Fruit fly (Drosophila melanogaster) whole organism, embryonic: ENCODE results near the gene wdb.

Experiments
- Atf6 ChIP-seq: fragments of 200-800 bp; sonication (Bioruptor generic); IDR thresholded peaks from 2 replicates; pipeline ENCODE4 v1.3.6; 2022; ENCODE audit warnings: missing biosample characterization, missing genetic modification characterization
- B-H1 ChIP-seq: fragments of 200-800 bp; sonication (Bioruptor generic); IDR thresholded peaks from 3 replicates; pipeline ENCODE4 v1.3.6; 2022; ENCODE audit warnings: missing biosample characterization, missing genetic modification characterization
- BtbVII ChIP-seq: fragments of 200-800 bp; sonication (Bioruptor generic); optimal IDR thresholded peaks from 3 replicates; lab custom pipeline; 2017; ENCODE audit warnings: missing biosample characterization, mild to moderate bottlenecking, missing genetic modification characterization
- CG10147 ChIP-seq: fragments of 200-800 bp; sonication (Bioruptor generic); optimal IDR thresholded peaks from 2 replicates; lab custom pipeline; 2019; ENCODE audit warnings: missing biosample characterization, mild to moderate bottlenecking, missing genetic modification characterization, moderate library complexity
- CG10321 ChIP-seq: fragments of 200-800 bp; sonication (Bioruptor generic); IDR thresholded peaks from 2 replicates; pipeline ENCODE4 v1.3.6; 2022; ENCODE audit warnings: missing biosample characterization, missing genetic modification characterization
- CG11560 ChIP-seq: fragments of 200-800 bp; sonication (Bioruptor generic); IDR thresholded peaks from 3 replicates; pipeline ENCODE4 v1.3.6; 2022; ENCODE audit warnings: missing biosample characterization, missing genetic modification characterization
- CG11695 ChIP-seq: fragments of 200-800 bp; sonication (Bioruptor generic); IDR thresholded peaks from 3 replicates; pipeline ENCODE4 v1.3.6; 2022; ENCODE audit warnings: missing biosample characterization, missing genetic modification characterization
- CG12219 ChIP-seq: fragments of 200-800 bp; sonication (Bioruptor generic); optimal IDR thresholded peaks from 3 replicates; lab custom pipeline; 2018; ENCODE audit warnings: missing biosample characterization, mild to moderate bottlenecking, missing genetic modification characterization
- CG12299 ChIP-seq: fragments of 200-800 bp; sonication (Bioruptor generic); optimal IDR thresholded peaks from 2 replicates; lab custom pipeline; 2018; ENCODE audit warnings: missing biosample characterization, mild to moderate bottlenecking, missing genetic modification characterization
- CG14441 ChIP-seq: fragments of 200-800 bp; sonication (Bioruptor generic); IDR thresholded peaks from 2 replicates; pipeline ENCODE4 v1.3.6; 2022; ENCODE audit warnings: missing biosample characterization, missing genetic modification characterization
- CG17612 ChIP-seq: fragments of 200-800 bp; sonication (Bioruptor generic); IDR thresholded peaks from 2 replicates; pipeline ENCODE4 v1.3.6; 2022; ENCODE audit warnings: missing biosample characterization, missing genetic modification characterization
- CG17912 ChIP-seq: fragments of 200-800 bp; sonication (Bioruptor generic); optimal IDR thresholded peaks from 2 replicates; lab custom pipeline; 2018; ENCODE audit warnings: missing biosample characterization, mild to moderate bottlenecking, missing genetic modification characterization
- CG3163 ChIP-seq: fragments of 200-800 bp; sonication (Bioruptor generic); optimal IDR thresholded peaks from 3 replicates; lab custom pipeline; 2016; ENCODE audit warnings: missing biosample characterization, missing genetic modification characterization
- CG34422 ChIP-seq: fragments of 200-800 bp; sonication (Bioruptor generic); IDR thresholded peaks from 3 replicates; pipeline ENCODE4 v1.3.6; 2022; ENCODE audit warnings: missing biosample characterization, missing genetic modification characterization
- CG4404 ChIP-seq: fragments of 200-800 bp; sonication (Bioruptor generic); IDR thresholded peaks from 2 replicates; pipeline ENCODE4 v1.3.6; 2022; ENCODE audit warnings: missing biosample characterization, missing genetic modification characterization
- CG4854 ChIP-seq: fragments of 200-800 bp; sonication (Bioruptor generic); optimal IDR thresholded peaks from 2 replicates; lab custom pipeline; 2016; ENCODE audit warnings: missing biosample characterization, missing genetic modification characterization, inconsistent platforms
- CG6791 ChIP-seq: fragments of 200-800 bp; sonication (Bioruptor generic); IDR thresholded peaks from 3 replicates; pipeline ENCODE4 v1.3.6; 2022; ENCODE audit warnings: missing biosample characterization, missing genetic modification characterization; ENCODE audit not compliant: partially characterized antibody
- CG7786 ChIP-seq: fragments of 200-800 bp; sonication (Bioruptor generic); optimal IDR thresholded peaks from 2 replicates; lab custom pipeline; 2016; ENCODE audit warnings: missing biosample characterization, missing genetic modification characterization
- CG8281 ChIP-seq: fragments of 200-800 bp; sonication (Bioruptor generic); optimal IDR thresholded peaks from 2 replicates; lab custom pipeline; 2018; ENCODE audit warnings: missing biosample characterization, mild to moderate bottlenecking, missing genetic modification characterization, moderate library complexity
- CG8388 ChIP-seq: fragments of 200-800 bp; sonication (Bioruptor generic); optimal IDR thresholded peaks from 2 replicates; lab custom pipeline; 2019; ENCODE audit warnings: missing biosample characterization, mild to moderate bottlenecking, missing genetic modification characterization, moderate library complexity
- Gug ChIP-seq: fragments of 200-800 bp; sonication (Bioruptor generic); IDR thresholded peaks from 4 replicates; pipeline ENCODE4 v1.3.6; 2022; ENCODE audit warnings: missing biosample characterization, missing genetic modification characterization
- Hr51 ChIP-seq, 2 experiments: fragments of 200-800 bp; sonication (Bioruptor generic); optimal IDR thresholded peaks; 2 replicates in 1 of 2; 3 replicates in 1 of 2; lab custom pipeline; 2016 to 2018; ENCODE audit warnings: missing biosample characterization in 2 of 2, missing genetic modification characterization in 2 of 2, mild to moderate bottlenecking in 1 of 2, moderate library complexity in 1 of 2
- Kr ChIP-seq: fragments of 200-800 bp; sonication (Bioruptor generic); optimal IDR thresholded peaks from 2 replicates; lab custom pipeline; 2017; ENCODE audit warnings: missing biosample characterization, mild to moderate bottlenecking, missing genetic modification characterization
- Med ChIP-seq: fragments of 200-800 bp; sonication (Bioruptor generic); peaks from one replicate; lab custom pipeline; 2016; ENCODE audit warnings: missing biosample characterization, missing genetic modification characterization, mild to moderate bottlenecking, inconsistent platforms, moderate library complexity
- NC2β ChIP-seq: fragments of 200-800 bp; sonication (Bioruptor generic); optimal IDR thresholded peaks from 2 replicates; lab custom pipeline; 2016; ENCODE audit warnings: missing biosample characterization, missing genetic modification characterization
- Optix ChIP-seq: fragments of 200-800 bp; sonication (Bioruptor generic); IDR thresholded peaks from 3 replicates; pipeline ENCODE4 v1.3.6; 2022; ENCODE audit warnings: missing biosample characterization, missing genetic modification characterization
- Rx ChIP-seq: fragments of 200-800 bp; sonication (Bioruptor generic); IDR thresholded peaks from 2 replicates; pipeline ENCODE4 v1.3.6; 2022; ENCODE audit warnings: missing biosample characterization, missing genetic modification characterization
- TFAM ChIP-seq: fragments of 200-800 bp; sonication (Bioruptor generic); optimal IDR thresholded peaks from 2 replicates; lab custom pipeline; 2017; ENCODE audit warnings: missing biosample characterization, missing genetic modification characterization, inconsistent platforms
- Usf ChIP-seq: fragments of 200-800 bp; sonication (Bioruptor generic); optimal IDR thresholded peaks from 2 replicates; lab custom pipeline; 2017; ENCODE audit warnings: missing genotype, missing biosample characterization, missing genetic modification characterization
- YL-1 ChIP-seq: fragments of 200-800 bp; sonication (Bioruptor generic); optimal IDR thresholded peaks from 3 replicates; lab custom pipeline; 2017; ENCODE audit warnings: missing biosample characterization, mild to moderate bottlenecking, missing genetic modification characterization
- ap ChIP-seq: fragments of 200-800 bp; sonication (Bioruptor generic); IDR thresholded peaks from 2 replicates; pipeline ENCODE4 v1.3.6; 2022; ENCODE audit warnings: missing biosample characterization, missing genetic modification characterization
- caup ChIP-seq: fragments of 200-800 bp; sonication (Bioruptor generic); optimal IDR thresholded peaks from 3 replicates; lab custom pipeline; 2017; ENCODE audit warnings: missing biosample characterization, mild to moderate bottlenecking, missing genetic modification characterization, moderate library complexity; ENCODE audit not compliant: severe bottlenecking
- corto ChIP-seq: fragments of 200-800 bp; sonication (Bioruptor generic); optimal IDR thresholded peaks from 2 replicates; lab custom pipeline; 2016; ENCODE audit warnings: missing biosample characterization, mild to moderate bottlenecking, missing genetic modification characterization, moderate library complexity
- dmrt99B ChIP-seq: fragments of 200-800 bp; sonication (Bioruptor generic); optimal IDR thresholded peaks from 2 replicates; lab custom pipeline; 2018; ENCODE audit warnings: missing biosample characterization, mild to moderate bottlenecking, missing genetic modification characterization, moderate library complexity
- fd102C ChIP-seq: fragments of 200-800 bp; sonication (Bioruptor generic); optimal IDR thresholded peaks from 2 replicates; lab custom pipeline; 2018; ENCODE audit warnings: missing biosample characterization, mild to moderate bottlenecking, missing genetic modification characterization, moderate library complexity
- fd96Cb ChIP-seq: fragments of 200-800 bp; sonication (Bioruptor generic); optimal IDR thresholded peaks from 2 replicates; lab custom pipeline; 2018; ENCODE audit warnings: missing biosample characterization, mild to moderate bottlenecking, missing genetic modification characterization, moderate library complexity
- ftz-f1 ChIP-seq: fragments of 200-800 bp; sonication (Bioruptor generic); optimal IDR thresholded peaks from 2 replicates; lab custom pipeline; 2016; ENCODE audit warnings: missing biosample characterization, missing genetic modification characterization
- gce ChIP-seq: fragments of 200-800 bp; sonication (Bioruptor generic); IDR thresholded peaks from 3 replicates; pipeline ENCODE4 v1.3.6; 2022; ENCODE audit warnings: missing biosample characterization, missing genetic modification characterization
- gcm2 ChIP-seq: fragments of 200-800 bp; sonication (Bioruptor generic); optimal IDR thresholded peaks from 2 replicates; lab custom pipeline; 2016; ENCODE audit warnings: missing biosample characterization, missing genetic modification characterization
- h ChIP-seq: fragments of >200 bp; optimal IDR thresholded peaks from 2 replicates; lab custom pipeline; 2017
- ind ChIP-seq: fragments of 200-800 bp; sonication (Bioruptor generic); optimal IDR thresholded peaks from 3 replicates; lab custom pipeline; 2016; ENCODE audit warnings: missing biosample characterization, missing genetic modification characterization
- mirr ChIP-seq: fragments of 200-800 bp; sonication (Bioruptor generic); optimal IDR thresholded peaks from 3 replicates; lab custom pipeline; 2018; ENCODE audit warnings: missing biosample characterization, mild to moderate bottlenecking, missing genetic modification characterization
- mld ChIP-seq: fragments of 200-800 bp; sonication (Bioruptor generic); IDR thresholded peaks from 3 replicates; pipeline ENCODE4 v1.3.6; 2022; ENCODE audit warnings: missing biosample characterization, missing genetic modification characterization; ENCODE audit not compliant: partially characterized antibody
- nmo ChIP-seq: fragments of 200-800 bp; sonication (Bioruptor generic); optimal IDR thresholded peaks from 2 replicates; lab custom pipeline; 2018; ENCODE audit warnings: missing biosample characterization, mild to moderate bottlenecking, missing genetic modification characterization, moderate library complexity
- pho ChIP-seq: fragments of 200-800 bp; sonication (Bioruptor generic); optimal IDR thresholded peaks from 2 replicates; lab custom pipeline; 2016; ENCODE audit warnings: missing biosample characterization, missing genetic modification characterization
- phol ChIP-seq: fragments of 200-800 bp; sonication (Bioruptor generic); optimal IDR thresholded peaks from 3 replicates; lab custom pipeline; 2018; ENCODE audit warnings: missing biosample characterization, mild to moderate bottlenecking, missing genetic modification characterization, moderate library complexity
- ranshi ChIP-seq: fragments of 200-800 bp; sonication (Bioruptor generic); IDR thresholded peaks from 2 replicates; pipeline ENCODE4 v1.3.6; 2022; ENCODE audit warnings: missing biosample characterization, missing genetic modification characterization
- row ChIP-seq: fragments of 200-800 bp; sonication (Bioruptor generic); IDR thresholded peaks from 3 replicates; pipeline ENCODE4 v1.3.6; 2022; ENCODE audit warnings: missing biosample characterization, missing genetic modification characterization
- sens ChIP-seq: fragments of 200-800 bp; sonication (Bioruptor generic); peaks from one replicate; lab custom pipeline; 2016; ENCODE audit warnings: missing biosample characterization, missing genetic modification characterization
- slbo ChIP-seq: fragments of 200-800 bp; sonication (Bioruptor generic); IDR thresholded peaks from 2 replicates; pipeline ENCODE4 v1.3.6; 2022; ENCODE audit warnings: missing biosample characterization, missing genetic modification characterization
- vvl ChIP-seq: fragments of 200-800 bp; sonication (Bioruptor generic); IDR thresholded peaks from 2 replicates; pipeline ENCODE4 v1.3.6; 2022; ENCODE audit warnings: missing biosample characterization, missing genetic modification characterization
- wdn ChIP-seq: fragments of 200-800 bp; sonication (Bioruptor generic); IDR thresholded peaks from 2 replicates; pipeline ENCODE4 v1.3.6; 2022; ENCODE audit warnings: missing biosample characterization, missing genetic modification characterization
- yki ChIP-seq: fragments of >200 bp; optimal IDR thresholded peaks from 3 replicates; lab custom pipeline; 2018

The wdb gene

DNA sequence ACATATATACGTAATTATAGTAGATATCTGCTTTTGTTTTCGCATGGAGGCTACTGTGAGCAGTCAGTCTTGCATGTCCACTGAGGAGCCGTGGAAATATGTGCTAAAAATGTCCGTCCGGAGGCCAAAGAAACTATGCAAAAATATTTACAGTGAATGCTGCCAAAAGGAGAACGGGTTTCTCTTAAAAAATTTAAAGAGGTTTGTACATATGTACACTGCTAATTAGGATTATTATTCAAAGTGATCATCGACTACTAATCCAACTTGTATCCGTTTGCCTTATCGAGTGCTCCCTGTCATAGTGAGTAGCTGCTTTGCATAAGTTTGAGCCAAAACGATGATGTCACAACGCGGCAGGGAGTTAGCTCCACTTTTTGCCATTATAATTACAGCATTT is 25.1 kb downstream of the wdb start (continued):
- no peak for TF ChIP-seq mld
- no peak for TF ChIP-seq TFAM (GFP tag; lab: Kevin White, UChicago)
- TF ChIP-seq ind (GFP tag; lab: Kevin White, UChicago), result peak; percentile 47
- no peak for TF ChIP-seq mirr
- no peak for TF ChIP-seq ftz-f1 (GFP tag; lab: Kevin White, UChicago)
- peak; percentile 17 for TF ChIP-seq CG10147
- no peak for TF ChIP-seq CG6791 (GFP tag; lab: Robert Waterston, UW)
- TF ChIP-seq row (GFP tag; lab: Robert Waterston, UW), result peak; percentile 58
- TF ChIP-seq CG4404, result no peak
- no peak for TF ChIP-seq fd96Cb (tag; lab: Kevin White, UChicago)
- no peak for TF ChIP-seq ap (GFP tag; lab: Robert Waterston, UW)
- TF ChIP-seq Usf (GFP tag; lab: Kevin White, UChicago), result no peak
- TF ChIP-seq CG8388, result no peak
- TF ChIP-seq Kr (GFP tag; lab: Kevin White, UChicago), result no peak
- no peak for TF ChIP-seq gce
- TF ChIP-seq CG12299 (tag; lab: Kevin White, UChicago), result no peak
- peak; percentile 51 for TF ChIP-seq caup (GFP tag; lab: Kevin White, UChicago)
- TF ChIP-seq CG17612, result no peak
- no peak for TF ChIP-seq h
- no peak for TF ChIP-seq CG3163 (GFP tag; lab: Kevin White, UChicago)
- TF ChIP-seq pho (GFP tag; lab: Kevin White, UChicago), result no peak
- no peak for TF ChIP-seq CG34422 (GFP tag; lab: Robert Waterston, UW)
- peak; percentile 57; the same call in 3 of the 4 replicates for TF ChIP-seq Gug (GFP tag; lab: Robert Waterston, UW)
- TF ChIP-seq yki (lab: Kevin White, UChicago), result no peak
- no peak for TF ChIP-seq nmo (GFP tag; lab: Kevin White, UChicago)
- no peak for TF ChIP-seq Rx (GFP tag; lab: Robert Waterston, UW)
- peak; percentile 92 for TF ChIP-seq Med (GFP tag; lab: Kevin White, UChicago)
- TF ChIP-seq CG17912 (GFP tag; lab: Kevin White, UChicago), result no peak
- TF ChIP-seq sens (GFP tag; lab: Kevin White, UChicago), result peak; percentile 87
- peak; percentile 67; the same call in 1 of the 2 replicates for TF ChIP-seq vvl
- TF ChIP-seq CG8281 (tag; lab: Kevin White, UChicago), result no peak
- TF ChIP-seq CG11695, result peak; percentile 46; the same call in 2 of the 3 replicates
- no peak for TF ChIP-seq B-H1 (GFP tag; lab: Robert Waterston, UW)
- TF ChIP-seq fd102C (GFP tag; lab: Kevin White, UChicago), result no peak
- TF ChIP-seq CG14441 (GFP tag; lab: Robert Waterston, UW), result peak; percentile 59
- TF ChIP-seq NC2β (GFP tag; lab: Kevin White, UChicago), result no peak
- peak; percentile 28 for TF ChIP-seq phol (tag; lab: Kevin White, UChicago)
- no peak for TF ChIP-seq CG10321 (GFP tag; lab: Robert Waterston, UW)
- TF ChIP-seq Hr51 (GFP tag; optimal IDR thresholded peaks at IDR 0.05; lab: Kevin White, UChicago), result peak; percentile 8 to 24
- peak; percentile 11 for TF ChIP-seq gcm2 (GFP tag; lab: Kevin White, UChicago)
- TF ChIP-seq slbo (GFP tag; lab: Robert Waterston, UW), result peak; percentile 81
- TF ChIP-seq CG4854 (GFP tag; lab: Kevin White, UChicago), result no peak
- peak; percentile 15 for TF ChIP-seq CG7786 (GFP tag; lab: Kevin White, UChicago)
- no peak for TF ChIP-seq BtbVII
- TF ChIP-seq Atf6 (GFP tag; lab: Robert Waterston, UW), result peak; percentile 43; the same call in 1 of the 2 replicates
- no peak for TF ChIP-seq CG11560 (tag; lab: Robert Waterston, UW)
- TF ChIP-seq wdn, result no peak
- TF ChIP-seq corto (GFP tag; lab: Kevin White, UChicago), result no peak
- peak; percentile 27; the same call in 1 of the 2 replicates for TF ChIP-seq ranshi (GFP tag; lab: Robert Waterston, UW)
- TF ChIP-seq YL-1 (GFP tag; lab: Kevin White, UChicago), result no peak
- TF ChIP-seq CG12219 (GFP tag; lab: Kevin White, UChicago), result no peak
- peak; percentile 44 for TF ChIP-seq dmrt99B (tag; lab: Kevin White, UChicago)
- TF ChIP-seq Optix (GFP tag; lab: Robert Waterston, UW), result no peak
